Fruit fly (Drosophila melanogaster) whole organism, embryonic: ENCODE measurements around the gene CG13896.

Experiments used
- B-H1 ChIP-seq: fragments of 200-800 bp; sonication (Bioruptor generic); IDR thresholded peaks from 3 replicates; pipeline ENCODE4 v1.3.6; 2022; ENCODE audit warnings: missing biosample characterization, missing genetic modification characterization
- CG10979 ChIP-seq: fragments of 200-800 bp; sonication (Bioruptor generic); optimal IDR thresholded peaks from 2 replicates; lab custom pipeline; 2018; ENCODE audit warnings: missing biosample characterization, mild to moderate bottlenecking, missing genetic modification characterization, moderate library complexity
- CG11085 ChIP-seq: fragments of 200-800 bp; sonication (Bioruptor generic); IDR thresholded peaks from 2 replicates; pipeline ENCODE4 v1.3.6; 2022; ENCODE audit warnings: missing biosample characterization, missing genetic modification characterization
- CG12299 ChIP-seq: fragments of 200-800 bp; sonication (Bioruptor generic); optimal IDR thresholded peaks from 2 replicates; lab custom pipeline; 2018; ENCODE audit warnings: missing biosample characterization, mild to moderate bottlenecking, missing genetic modification characterization
- CG1529 ChIP-seq: fragments of 200-800 bp; sonication (Bioruptor generic); optimal IDR thresholded peaks from 3 replicates; lab custom pipeline; 2018; ENCODE audit warnings: missing biosample characterization, missing genetic modification characterization
- CG15601 ChIP-seq: fragments of 200-800 bp; sonication (Bioruptor generic); optimal IDR thresholded peaks from 3 replicates; lab custom pipeline; 2019; ENCODE audit warnings: missing biosample characterization, mild to moderate bottlenecking, missing genetic modification characterization, moderate library complexity
- CG15696 ChIP-seq: fragments of 200-800 bp; sonication (Bioruptor generic); optimal IDR thresholded peaks from 2 replicates; lab custom pipeline; 2019; ENCODE audit warnings: missing biosample characterization, mild to moderate bottlenecking, missing genetic modification characterization, moderate library complexity
- CG1832 ChIP-seq: fragments of 200-800 bp; sonication (Bioruptor generic); optimal IDR thresholded peaks from 2 replicates; lab custom pipeline; 2017; ENCODE audit warnings: missing biosample characterization, mild to moderate bottlenecking, missing genetic modification characterization, inconsistent platforms
- CG34376 ChIP-seq: fragments of 200-800 bp; sonication (Bioruptor generic); optimal IDR thresholded peaks from 2 replicates; lab custom pipeline; 2018; ENCODE audit warnings: missing biosample characterization, mild to moderate bottlenecking, missing genetic modification characterization
- CG4707 ChIP-seq: fragments of 200-800 bp; sonication (Bioruptor generic); optimal IDR thresholded peaks from 2 replicates; lab custom pipeline; 2018; ENCODE audit warnings: missing biosample characterization, mild to moderate bottlenecking, missing genetic modification characterization, moderate library complexity
- CG6791 ChIP-seq: fragments of 200-800 bp; sonication (Bioruptor generic); IDR thresholded peaks from 3 replicates; pipeline ENCODE4 v1.3.6; 2022; ENCODE audit warnings: missing biosample characterization, missing genetic modification characterization; ENCODE audit not compliant: partially characterized antibody
- CG6813 ChIP-seq: fragments of 200-800 bp; sonication (Bioruptor generic); optimal IDR thresholded peaks from 2 replicates; lab custom pipeline; 2017; ENCODE audit warnings: missing biosample characterization, missing genetic modification characterization, mild to moderate bottlenecking, moderate library complexity, missing genetic modification reagents
- CG6854 ChIP-seq: fragments of 200-800 bp; sonication (Bioruptor generic); optimal IDR thresholded peaks from 3 replicates; lab custom pipeline; 2017; ENCODE audit warnings: missing biosample characterization, mild to moderate bottlenecking, missing genetic modification characterization
- CG8281 ChIP-seq: fragments of 200-800 bp; sonication (Bioruptor generic); optimal IDR thresholded peaks from 2 replicates; lab custom pipeline; 2018; ENCODE audit warnings: missing biosample characterization, mild to moderate bottlenecking, missing genetic modification characterization, moderate library complexity
- CG8478 ChIP-seq: fragments of >200 bp; optimal IDR thresholded peaks from 2 replicates; lab custom pipeline; 2018
- CoRest ChIP-seq: fragments of 200-800 bp; sonication (Bioruptor generic); optimal IDR thresholded peaks from 3 replicates; lab custom pipeline; 2018; ENCODE audit warnings: missing biosample characterization, mild to moderate bottlenecking, missing genetic modification characterization, moderate library complexity
- D19B ChIP-seq: fragments of 200-800 bp; sonication (Bioruptor generic); optimal IDR thresholded peaks from 2 replicates; lab custom pipeline; 2017; ENCODE audit warnings: missing biosample characterization, mild to moderate bottlenecking, missing genetic modification characterization
- Dad ChIP-seq: fragments of 200-800 bp; sonication (Bioruptor generic); optimal IDR thresholded peaks from 3 replicates; lab custom pipeline; 2016; ENCODE audit warnings: missing biosample characterization, missing genetic modification characterization
- Dip2 ChIP-seq: fragments of 200-800 bp; sonication (Bioruptor generic); IDR thresholded peaks from 2 replicates; pipeline ENCODE4 v1.3.6; 2022; ENCODE audit warnings: missing biosample characterization, missing genetic modification characterization
- Fer3 ChIP-seq: fragments of 200-800 bp; sonication (Bioruptor generic); optimal IDR thresholded peaks from 2 replicates; lab custom pipeline; 2018; ENCODE audit warnings: missing biosample characterization, mild to moderate bottlenecking, missing genetic modification characterization, moderate library complexity
- Hr78 ChIP-seq, 2 experiments: fragments of 200-800 bp in 1 of 2; fragments of >200 bp in 1 of 2; sonication (Bioruptor generic) in 1 of 2; optimal IDR thresholded peaks; 2 replicates each; lab custom pipeline; 2017 to 2019; ENCODE audit warnings: missing biosample characterization in 2 of 2, missing genetic modification characterization in 2 of 2, mild to moderate bottlenecking in 1 of 2, moderate library complexity in 1 of 2
- Lim3 ChIP-seq: fragments of 200-800 bp; sonication (Bioruptor generic); IDR thresholded peaks from 2 replicates; pipeline ENCODE4 v1.3.6; 2022; ENCODE audit warnings: missing biosample characterization, missing genetic modification characterization
- Lpt ChIP-seq: fragments of >200 bp; optimal IDR thresholded peaks from 2 replicates; lab custom pipeline; 2018; ENCODE audit warnings: missing biosample characterization, missing genetic modification characterization
- Neu2 ChIP-seq: fragments of 200-800 bp; sonication (Bioruptor generic); optimal IDR thresholded peaks from 3 replicates; lab custom pipeline; 2016; ENCODE audit warnings: missing biosample characterization, missing genetic modification characterization, borderline replicate concordance
- Oaz ChIP-seq: fragments of 200-800 bp; sonication (Bioruptor generic); IDR thresholded peaks from 2 replicates; pipeline ENCODE4 v1.3.6; 2022; ENCODE audit warnings: missing biosample characterization, missing genetic modification characterization
- Sox100B ChIP-seq: fragments of 200-800 bp; sonication (Bioruptor generic); optimal IDR thresholded peaks from 3 replicates; lab custom pipeline; 2018; ENCODE audit warnings: missing biosample characterization, mild to moderate bottlenecking, missing genetic modification characterization
- Xrp1 ChIP-seq: fragments of 200-800 bp; sonication (Bioruptor generic); IDR thresholded peaks from 2 replicates; pipeline ENCODE4 v1.3.6; 2022; ENCODE audit warnings: missing biosample characterization, missing genetic modification characterization
- abd-A ChIP-seq: fragments of 200-800 bp; sonication (Bioruptor generic); optimal IDR thresholded peaks from 3 replicates; lab custom pipeline; 2019; ENCODE audit warnings: missing biosample characterization, mild to moderate bottlenecking, missing genetic modification characterization, moderate library complexity
- al ChIP-seq: fragments of 200-800 bp; sonication (Bioruptor generic); IDR thresholded peaks from 2 replicates; pipeline ENCODE4 v1.3.6; 2022; ENCODE audit warnings: missing biosample characterization, missing genetic modification characterization
- ara ChIP-seq: fragments of 200-800 bp; sonication (Bioruptor generic); IDR thresholded peaks from 2 replicates; pipeline ENCODE4 v1.3.6; 2022; ENCODE audit warnings: missing biosample characterization, missing genetic modification characterization
- chn ChIP-seq: fragments of 200-800 bp; sonication (Bioruptor generic); optimal IDR thresholded peaks from 2 replicates; lab custom pipeline; 2016; ENCODE audit warnings: missing biosample characterization, missing genetic modification characterization
- croc ChIP-seq: fragments of 200-800 bp; sonication (Bioruptor generic); conservative IDR thresholded peaks from 3 replicates; pipeline ENCODE4 v1.3.6; 2022; ENCODE audit warnings: missing biosample characterization, missing genetic modification characterization
- dimm ChIP-seq: fragments of 200-800 bp; sonication (Bioruptor generic); IDR thresholded peaks from 2 replicates; pipeline ENCODE4 v1.3.6; 2022; ENCODE audit warnings: missing biosample characterization, missing genetic modification characterization
- en ChIP-seq: fragments of 200-800 bp; sonication (Bioruptor generic); optimal IDR thresholded peaks from 2 replicates; lab custom pipeline; 2016; ENCODE audit warnings: missing biosample characterization, missing genetic modification characterization
- eve ChIP-seq, 2 experiments: fragments of >200 bp; optimal IDR thresholded peaks; 2 replicates each; lab custom pipeline; 2017; ENCODE audit warnings: missing biosample characterization in 2 of 2, missing genetic modification characterization in 2 of 2
- exex ChIP-seq: fragments of 200-800 bp; sonication (Bioruptor generic); optimal IDR thresholded peaks from 4 replicates; lab custom pipeline; 2018; ENCODE audit warnings: missing biosample characterization, mild to moderate bottlenecking, missing genetic modification characterization, moderate library complexity
- gcm ChIP-seq: fragments of 200-800 bp; sonication (Bioruptor generic); optimal IDR thresholded peaks from 2 replicates; lab custom pipeline; 2019; ENCODE audit warnings: missing biosample characterization, mild to moderate bottlenecking, missing genetic modification characterization, moderate library complexity
- gsb-n ChIP-seq: fragments of 200-800 bp; sonication (Bioruptor generic); optimal IDR thresholded peaks from 3 replicates; lab custom pipeline; 2018; ENCODE audit warnings: missing biosample characterization, mild to moderate bottlenecking, missing genetic modification characterization
- ham ChIP-seq: fragments of 200-800 bp; sonication (Bioruptor generic); IDR thresholded peaks from 2 replicates; pipeline ENCODE4 v1.3.6; 2022; ENCODE audit warnings: missing biosample characterization, missing genetic modification characterization
- inv ChIP-seq: fragments of 200-800 bp; sonication (Bioruptor generic); IDR thresholded peaks from 2 replicates; pipeline ENCODE4 v1.3.6; 2022; ENCODE audit warnings: missing biosample characterization, missing genetic modification characterization; ENCODE audit not compliant: partially characterized antibody
- kah ChIP-seq: fragments of 200-800 bp; sonication (Bioruptor generic); optimal IDR thresholded peaks from 2 replicates; lab custom pipeline; 2018; ENCODE audit warnings: missing biosample characterization, mild to moderate bottlenecking, missing genetic modification characterization
- nerfin-1 ChIP-seq: fragments of 200-800 bp; sonication (Bioruptor generic); optimal IDR thresholded peaks from 3 replicates; lab custom pipeline; 2019; ENCODE audit warnings: missing biosample characterization, mild to moderate bottlenecking, missing genetic modification characterization, moderate library complexity
- oc ChIP-seq: fragments of 200-800 bp; sonication (Bioruptor generic); optimal IDR thresholded peaks from 2 replicates; lab custom pipeline; 2018; ENCODE audit warnings: missing biosample characterization, mild to moderate bottlenecking, missing genetic modification characterization, moderate library complexity
- pita ChIP-seq: fragments of 200-800 bp; sonication (Bioruptor generic); optimal IDR thresholded peaks from 2 replicates; lab custom pipeline; 2017; ENCODE audit warnings: missing biosample characterization, mild to moderate bottlenecking, missing genetic modification characterization
- stc ChIP-seq: fragments of 200-800 bp; sonication (Bioruptor generic); IDR thresholded peaks from 2 replicates; pipeline ENCODE4 v1.3.6; 2022; ENCODE audit warnings: missing biosample characterization, missing genetic modification characterization

CG13896 gene

dm6 chr3L:724518-725341, 13.1 kb upstream of the CG13896 start (continued):
- peak; percentile 70 for TF ChIP-seq Oaz (GFP tag; lab: Robert Waterston, UW)
- TF ChIP-seq CG10979, result peak; percentile 97
- TF ChIP-seq exex (tag; lab: Kevin White, UChicago), result no peak
- TF ChIP-seq CG8478, result no peak
- TF ChIP-seq Xrp1 (GFP tag; lab: Robert Waterston, UW), result peak; percentile 99
- TF ChIP-seq CG12299 (tag; lab: Kevin White, UChicago), result peak; percentile 83
- peak; percentile 77 for TF ChIP-seq CG11085 (GFP tag; lab: Robert Waterston, UW)
- peak; percentile 98 for TF ChIP-seq gsb-n (tag; lab: Kevin White, UChicago)
- peak; percentile 88 for TF ChIP-seq nerfin-1 (tag; lab: Kevin White, UChicago)
- peak; percentile 98 for TF ChIP-seq CG15696
- peak; percentile 95 for TF ChIP-seq CG15601 (tag; lab: Kevin White, UChicago)
- TF ChIP-seq CoRest (tag; lab: Kevin White, UChicago), result peak; percentile 91
- peak; percentile 36 for TF ChIP-seq D19B (GFP tag; lab: Kevin White, UChicago)
- TF ChIP-seq Lim3, result peak; percentile 69; the same call in 1 of the 2 replicates
- peak; percentile 96 for TF ChIP-seq croc
- TF ChIP-seq Neu2 (GFP tag; lab: Kevin White, UChicago), result peak; percentile 90
- TF ChIP-seq Dad (GFP tag; lab: Kevin White, UChicago), result peak; percentile 95
- peak; percentile 97 for TF ChIP-seq CG1529 (GFP tag; lab: Kevin White, UChicago)
- peak; percentile 95 for TF ChIP-seq en (GFP tag; lab: Kevin White, UChicago)
- TF ChIP-seq ham (GFP tag; lab: Robert Waterston, UW), result no peak
- TF ChIP-seq al (GFP tag; lab: Robert Waterston, UW), result peak; percentile 40; the same call in 1 of the 2 replicates
- peak; percentile 98 for TF ChIP-seq CG4707 (GFP tag; lab: Kevin White, UChicago)
- TF ChIP-seq Sox100B (GFP tag; lab: Kevin White, UChicago), result peak; percentile 93
- TF ChIP-seq chn (GFP tag; lab: Kevin White, UChicago), result peak; percentile 94
- peak; percentile 83 for TF ChIP-seq B-H1 (GFP tag; lab: Robert Waterston, UW)
- TF ChIP-seq Dip2 (GFP tag; lab: Robert Waterston, UW), result no peak
- no peak for TF ChIP-seq Lpt
- TF ChIP-seq CG34376, result no peak
- TF ChIP-seq CG6854 (GFP tag; lab: Kevin White, UChicago), result peak; percentile 65

- TF ChIP-seq pita (GFP tag; lab: Kevin White, UChicago) (no peak), ara (GFP tag; lab: Robert Waterston, UW) (no peak), eve (GFP tag; optimal IDR thresholded peaks at IDR 0.05; lab: Kevin White, UChicago) (no peak), oc (tag; lab: Kevin White, UChicago) (peak; percentile 82), dimm (GFP tag; lab: Robert Waterston, UW) (no peak), CG1832 (GFP tag; lab: Kevin White, UChicago) (no peak), stc (GFP tag; lab: Robert Waterston, UW) (no peak), gcm (peak; percentile 91), abd-A (tag; lab: Kevin White, UChicago) (peak; percentile 83), kah (GFP tag; lab: Kevin White, UChicago) (no peak), inv (GFP tag; lab: Robert Waterston, UW) (no peak), Fer3 (tag; lab: Kevin White, UChicago) (no peak), CG6813 (GFP tag; lab: Kevin White, UChicago) (no peak), CG6791 (no peak), Hr78 (GFP tag; optimal IDR thresholded peaks at IDR 0.05; lab: Kevin White, UChicago) (peak in 1 of 2 experiments; percentile 53), CG8281 (tag; lab: Kevin White, UChicago) (peak; percentile 57), gsb-n (tag; lab: Kevin White, UChicago) (peak; percentile 50)
These were observed 12.2 kb upstream of the CG13896 start for dm6 chr3L:723654-724461.
